Fruit fly (Drosophila melanogaster): Measurements from ENCODE around the gene CG31220.

The CG31220 gene

DNA sequence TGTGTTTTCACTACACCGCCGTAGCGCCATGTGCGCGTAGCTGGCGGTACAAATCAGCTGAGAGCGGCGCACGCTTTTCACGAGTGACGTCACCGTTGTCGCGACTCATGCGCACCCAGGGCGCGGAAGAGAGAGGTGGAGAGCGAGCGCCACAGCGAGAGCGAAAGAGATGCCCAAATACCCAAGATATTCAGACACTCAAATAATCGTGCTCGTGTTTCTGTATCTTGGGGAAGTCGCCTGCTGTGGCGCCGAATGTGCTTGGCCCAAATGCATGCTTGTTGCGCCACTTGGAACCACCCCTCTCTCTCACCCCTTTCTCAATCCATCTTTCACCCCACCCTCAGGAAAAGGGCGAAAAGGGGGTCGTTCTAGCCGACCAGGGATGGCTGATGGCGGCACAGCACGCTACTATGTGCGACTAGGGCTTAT lies 15.6 kb upstream of the CG31220 start, which contains the start of gene CG6231 (continued):
- no peak for TF ChIP-seq fru (optimal IDR thresholded peaks at IDR 0.05)
- TF ChIP-seq lab (GFP tag; optimal IDR thresholded peaks at IDR 0.05), result peak; percentile 5
- no peak for TF ChIP-seq chn (GFP tag; optimal IDR thresholded peaks at IDR 0.05)
- no peak for TF ChIP-seq CG31441 (GFP tag; IDR thresholded peaks at IDR 0.05)
- no peak for TF ChIP-seq ham (GFP tag; IDR thresholded peaks at IDR 0.05)
- no peak for TF ChIP-seq Sry-β (GFP tag; optimal IDR thresholded peaks at IDR 0.05)
- TF ChIP-seq Hmx (GFP tag; optimal IDR thresholded peaks at IDR 0.05), result no peak
- no peak for TF ChIP-seq CG7987 (GFP tag; optimal IDR thresholded peaks at IDR 0.05)
- TF ChIP-seq dpn (GFP tag; optimal IDR thresholded peaks at IDR 0.05), result no peak
- TF ChIP-seq CG32772 (GFP tag; IDR thresholded peaks at IDR 0.05), result no peak
- TF ChIP-seq ac (GFP tag; optimal IDR thresholded peaks at IDR 0.05), result no peak
- TF ChIP-seq ttk (GFP tag; IDR thresholded peaks at IDR 0.05), result peak; percentile 80
- TF ChIP-seq zen2 (GFP tag; IDR thresholded peaks at IDR 0.05; ENCODE audit: partially characterized antibody), result peak; percentile 73
- no peak for TF ChIP-seq YL-1 (GFP tag; optimal IDR thresholded peaks at IDR 0.05)
- TF ChIP-seq en (GFP tag; optimal IDR thresholded peaks at IDR 0.05), result no peak
- peak in 1 of 2 experiments; percentile 5 for TF ChIP-seq Eip74EF (GFP tag; optimal IDR thresholded peaks at IDR 0.05)
- TF ChIP-seq hth (optimal IDR thresholded peaks at IDR 0.05), result no peak
- no peak for TF ChIP-seq CG7839 (tag; optimal IDR thresholded peaks at IDR 0.05)
- no peak for TF ChIP-seq CG31224 (GFP tag; IDR thresholded peaks at IDR 0.05)
- no peak for TF ChIP-seq CG9797 (GFP tag; optimal IDR thresholded peaks at IDR 0.05)
- TF ChIP-seq ap (GFP tag; IDR thresholded peaks at IDR 0.05), result no peak
- no peak for TF ChIP-seq CG15073 (GFP tag; optimal IDR thresholded peaks at IDR 0.05)
- TF ChIP-seq Fer2 (tag; optimal IDR thresholded peaks at IDR 0.05), result no peak
- no peak for TF ChIP-seq stc (GFP tag; IDR thresholded peaks at IDR 0.05)
- no peak for TF ChIP-seq tin (GFP tag; optimal IDR thresholded peaks at IDR 0.05)
- TF ChIP-seq CG12299 (tag; optimal IDR thresholded peaks at IDR 0.05), result no peak
- TF ChIP-seq lbe (GFP tag; optimal IDR thresholded peaks at IDR 0.05), result no peak
- TF ChIP-seq lola (GFP tag; optimal IDR thresholded peaks at IDR 0.05), result no peak
- no peak for TF ChIP-seq CG14667 (GFP tag; IDR thresholded peaks at IDR 0.05)
- no peak for TF ChIP-seq onecut (GFP tag; IDR thresholded peaks at IDR 0.05)
- TF ChIP-seq BEAF-32 (GFP tag; optimal IDR thresholded peaks at IDR 0.05), result no peak
- TF ChIP-seq CG3995 (GFP tag; optimal IDR thresholded peaks at IDR 0.05), result no peak
- TF ChIP-seq CG10979 (tag; optimal IDR thresholded peaks at IDR 0.05), result no peak
- TF ChIP-seq CG10321 (GFP tag; IDR thresholded peaks at IDR 0.05), result peak; percentile 62
- TF ChIP-seq Ssrp (tag; optimal IDR thresholded peaks at IDR 0.05), result no peak
- no peak for TF ChIP-seq aop (GFP tag; IDR thresholded peaks at IDR 0.05)
- TF ChIP-seq az2 (GFP tag; optimal IDR thresholded peaks at IDR 0.05), result no peak
- TF ChIP-seq tio (GFP tag; optimal IDR thresholded peaks at IDR 0.05), result no peak
- TF ChIP-seq bowl (GFP tag; IDR thresholded peaks at IDR 0.05), result no peak
- no peak for TF ChIP-seq lmd (GFP tag; IDR thresholded peaks at IDR 0.05)
- no peak for TF ChIP-seq CG15601 (tag; optimal IDR thresholded peaks at IDR 0.05)
- TF ChIP-seq luna (GFP tag; optimal IDR thresholded peaks at IDR 0.05), result no peak
- TF ChIP-seq eve (GFP tag; optimal IDR thresholded peaks at IDR 0.05), result no peak
- no peak for TF ChIP-seq Hr78 (GFP tag; optimal IDR thresholded peaks at IDR 0.05)
- TF ChIP-seq odd (GFP tag; optimal IDR thresholded peaks at IDR 0.05), result no peak
- TF ChIP-seq CG17328 (GFP tag; IDR thresholded peaks at IDR 0.05), result no peak
- TF ChIP-seq B-H2 (GFP tag; optimal IDR thresholded peaks at IDR 0.05), result no peak
- TF ChIP-seq shn (GFP tag; optimal IDR thresholded peaks at IDR 0.05), result no peak
- TF ChIP-seq zfh2 (GFP tag; optimal IDR thresholded peaks at IDR 0.05), result no peak
- TF ChIP-seq CG13424 (tag; optimal IDR thresholded peaks at IDR 0.05), result no peak
- TF ChIP-seq CG8089 (GFP tag; optimal IDR thresholded peaks at IDR 0.05), result no peak
- TF ChIP-seq CG30403 (GFP tag; optimal IDR thresholded peaks at IDR 0.05), result no peak
